Worm (Caenorhabditis elegans) whole organism, young adult: Measurements from ENCODE around the gene CD4.8.

Experiments used
- B0035.1 ChIP-seq: sonication (generic microtip); optimal IDR thresholded peaks from 2 replicates; lab custom pipeline; 2016; ENCODE audit warnings: missing genetic modification characterization, mild to moderate bottlenecking, missing compliant biosample characterization, missing genotype, missing genetic modification reagents
- B0336.3 ChIP-seq: fragments of 200-800 bp; sonication (Bioruptor generic); IDR thresholded peaks from 2 replicates; pipeline ENCODE4 v1.3.6; 2022; ENCODE audit warnings: missing genetic modification characterization, missing compliant biosample characterization
- K11D2.4 ChIP-seq: fragments of 200-800 bp; sonication (Bioruptor generic); IDR thresholded peaks from 2 replicates; pipeline ENCODE4 v1.3.6; 2022; ENCODE audit warnings: missing genetic modification reagents, missing genetic modification characterization, missing compliant biosample characterization
- T26A5.8 ChIP-seq: sonication (generic microtip); optimal IDR thresholded peaks from 2 replicates; lab custom pipeline; 2016; ENCODE audit warnings: missing genetic modification characterization, missing compliant biosample characterization
- Y53F4B.3 ChIP-seq: fragments of 200-800 bp; sonication (Bioruptor generic); IDR thresholded peaks from 2 replicates; pipeline ENCODE4 v1.3.6; 2022; ENCODE audit warnings: missing genetic modification reagents, missing genetic modification characterization, missing compliant biosample characterization
- Y56A3A.18 ChIP-seq: fragments of 200-800 bp; sonication (Bioruptor generic); IDR thresholded peaks from 2 replicates; pipeline ENCODE4 v1.3.6; 2022; ENCODE audit warnings: missing genetic modification reagents, missing genetic modification characterization, missing compliant biosample characterization
- Y67H2A.10 ChIP-seq: fragments of 200-800 bp; sonication (Bioruptor generic); conservative IDR thresholded peaks from 2 replicates; pipeline ENCODE4 v1.3.6; 2022; ENCODE audit warnings: missing genetic modification reagents, missing genetic modification characterization, missing compliant biosample characterization
- ZK185.1 ChIP-seq: sonication (generic microtip); optimal IDR thresholded peaks from 2 replicates; lab custom pipeline; 2016; ENCODE audit warnings: mild to moderate bottlenecking, missing genetic modification characterization, missing compliant biosample characterization; ENCODE audit not compliant: poor library complexity, severe bottlenecking
- akir-1 ChIP-seq: fragments of 200-800 bp; sonication (Bioruptor generic); optimal IDR thresholded peaks from 2 replicates; lab custom pipeline; 2018; ENCODE audit warnings: mild to moderate bottlenecking, missing genetic modification characterization, moderate library complexity, missing compliant biosample characterization
- atf-7 ChIP-seq: sonication (generic microtip); optimal IDR thresholded peaks from 2 replicates; lab custom pipeline; 2017; ENCODE audit warnings: mild to moderate bottlenecking, missing genetic modification characterization, missing compliant biosample characterization
- attf-5 ChIP-seq: fragments of 200-800 bp; sonication (Bioruptor generic); optimal IDR thresholded peaks from 2 replicates; lab custom pipeline; 2018; ENCODE audit warnings: mild to moderate bottlenecking, missing genetic modification characterization, missing compliant biosample characterization
- attf-6 ChIP-seq: fragments of 200-800 bp; sonication (Bioruptor generic); IDR thresholded peaks from 2 replicates; pipeline ENCODE4 v1.3.6; 2022; ENCODE audit warnings: missing genetic modification reagents, missing genetic modification characterization, missing compliant biosample characterization
- ccch-3 ChIP-seq: fragments of 200-800 bp; sonication (Bioruptor generic); optimal IDR thresholded peaks from 2 replicates; lab custom pipeline; 2018; ENCODE audit warnings: mild to moderate bottlenecking, missing genetic modification characterization, missing compliant biosample characterization
- cebp-1 ChIP-seq, 2 experiments: fragments of 200-800 bp in 1 of 2; sonication (Bioruptor generic) in 1 of 2; sonication (generic microtip) in 1 of 2; IDR thresholded peaks in 1 of 2; optimal IDR thresholded peaks in 1 of 2; 2 replicates each; pipeline versions ENCODE4 v1.3.6 to Lab custom; 2017 to 2022; ENCODE audit warnings: missing compliant biosample characterization in 2 of 2, missing genetic modification characterization in 2 of 2, mild to moderate bottlenecking in 1 of 2, missing genetic modification reagents in 1 of 2, moderate library complexity in 1 of 2
- ceh-100 ChIP-seq: fragments of 200-800 bp; sonication (Bioruptor generic); IDR thresholded peaks from 2 replicates; pipeline ENCODE4 v1.3.6; 2022; ENCODE audit warnings: missing genetic modification reagents, missing genetic modification characterization, missing compliant biosample characterization
- ceh-40 ChIP-seq: fragments of 200-800 bp; sonication (Bioruptor generic); IDR thresholded peaks from 2 replicates; pipeline ENCODE4 v1.3.6; 2022; ENCODE audit warnings: missing genetic modification characterization, missing compliant biosample characterization
- ceh-79 ChIP-seq: sonication (generic microtip); optimal IDR thresholded peaks from 2 replicates; lab custom pipeline; 2017; ENCODE audit warnings: mild to moderate bottlenecking, missing genetic modification characterization, missing compliant biosample characterization
- chd-7 ChIP-seq: sonication (generic microtip); optimal IDR thresholded peaks from 2 replicates; lab custom pipeline; 2016; ENCODE audit warnings: mild to moderate bottlenecking, missing genetic modification characterization, moderate library complexity, missing compliant biosample characterization
- egl-18 ChIP-seq: fragments of 200-800 bp; sonication (Bioruptor generic); IDR thresholded peaks from 2 replicates; pipeline ENCODE4 v1.3.6; 2022; ENCODE audit warnings: missing genetic modification reagents, missing genetic modification characterization, missing compliant biosample characterization
- egl-44 ChIP-seq: fragments of 200-800 bp; sonication (Bioruptor generic); IDR thresholded peaks from 2 replicates; pipeline ENCODE4 v1.3.6; 2022; ENCODE audit warnings: missing genetic modification reagents, missing genetic modification characterization, missing compliant biosample characterization
- ekl-4 ChIP-seq: fragments of 200-800 bp; sonication (Bioruptor generic); IDR thresholded peaks from 2 replicates; pipeline ENCODE4 v1.3.6; 2022; ENCODE audit warnings: missing genetic modification reagents, missing genetic modification characterization, missing compliant biosample characterization
- ets-4 ChIP-seq: fragments of 200-800 bp; sonication (Bioruptor generic); optimal IDR thresholded peaks from 2 replicates; lab custom pipeline; 2018; ENCODE audit warnings: mild to moderate bottlenecking, missing genetic modification characterization, missing compliant biosample characterization
- gei-17 ChIP-seq: fragments of 200-800 bp; sonication (Bioruptor generic); optimal IDR thresholded peaks from 2 replicates; lab custom pipeline; 2018; ENCODE audit warnings: mild to moderate bottlenecking, missing genetic modification characterization, missing compliant biosample characterization
- him-1 ChIP-seq: sonication (generic microtip); optimal IDR thresholded peaks from 2 replicates; lab custom pipeline; 2016; ENCODE audit warnings: missing genotype, missing genetic modification reagents, missing genetic modification characterization, missing compliant biosample characterization
- hsf-1 ChIP-seq: fragments of 200-800 bp; sonication (Bioruptor generic); IDR thresholded peaks from 2 replicates; pipeline ENCODE4 v1.3.6; 2022; ENCODE audit warnings: missing genetic modification reagents, missing genetic modification characterization, missing compliant biosample characterization
- lag-1 ChIP-seq: fragments of 200-800 bp; sonication (Bioruptor generic); IDR thresholded peaks from 2 replicates; pipeline ENCODE4 v1.3.6; 2022; ENCODE audit warnings: missing genetic modification reagents, missing genetic modification characterization, missing compliant biosample characterization
- let-607 ChIP-seq, 2 experiments: fragments of 200-800 bp in 1 of 2; sonication (Bioruptor generic) in 1 of 2; sonication (generic microtip) in 1 of 2; optimal IDR thresholded peaks; 2 replicates each; lab custom pipeline; 2016 to 2018; ENCODE audit warnings: mild to moderate bottlenecking in 2 of 2, missing compliant biosample characterization in 2 of 2, missing genetic modification characterization in 2 of 2, moderate library complexity in 2 of 2, missing genotype in 1 of 2
- lin-26 ChIP-seq: fragments of 200-800 bp; sonication (Bioruptor generic); IDR thresholded peaks from 2 replicates; pipeline ENCODE4 v1.3.6; 2022; ENCODE audit warnings: missing genetic modification reagents, missing genetic modification characterization, missing compliant biosample characterization
- lin-35 ChIP-seq, 3 experiments: fragments of 150-350 bp in 2 of 3; sonication (generic microtip) in 1 of 3; optimal IDR thresholded peaks; 2 replicates each; lab custom pipeline; 2014 to 2018; ENCODE audit warnings: missing biosample characterization in 3 of 3, missing genetic modification characterization in 3 of 3, missing genetic modification reagents in 3 of 3
- lsy-27 ChIP-seq: sonication (generic microtip); optimal IDR thresholded peaks from 2 replicates; lab custom pipeline; 2017; ENCODE audit warnings: missing genetic modification characterization, mild to moderate bottlenecking, missing compliant biosample characterization, antibody characterized with exemption, missing genotype, borderline replicate concordance; ENCODE audit not compliant: insufficient read depth
- madf-8 ChIP-seq: fragments of 200-800 bp; sonication (Bioruptor generic); conservative IDR thresholded peaks from 2 replicates; pipeline ENCODE4 v1.3.6; 2022; ENCODE audit warnings: missing genetic modification reagents, missing genetic modification characterization, missing compliant biosample characterization
- mcd-1 ChIP-seq: fragments of 200-800 bp; sonication (Bioruptor generic); IDR thresholded peaks from 2 replicates; pipeline ENCODE4 v1.3.6; 2022; ENCODE audit warnings: missing genetic modification reagents, missing genetic modification characterization, missing compliant biosample characterization
- mxl-1 ChIP-seq: sonication (generic microtip); optimal IDR thresholded peaks from 2 replicates; lab custom pipeline; 2016; ENCODE audit warnings: missing genetic modification characterization, missing compliant biosample characterization
- nfya-1 ChIP-seq: sonication (generic microtip); optimal IDR thresholded peaks from 2 replicates; lab custom pipeline; 2017; ENCODE audit warnings: antibody characterized with exemption, missing compliant biosample characterization, missing genetic modification characterization, borderline replicate concordance; ENCODE audit not compliant: insufficient read depth
- nfya-2 ChIP-seq: fragments of 200-800 bp; sonication (Bioruptor generic); IDR thresholded peaks from 2 replicates; pipeline ENCODE4 v1.3.6; 2022; ENCODE audit warnings: missing genetic modification reagents, missing genetic modification characterization, missing compliant biosample characterization
- nfyb-1 ChIP-seq: fragments of 200-800 bp; sonication (Bioruptor generic); IDR thresholded peaks from 2 replicates; pipeline ENCODE4 v1.3.6; 2022; ENCODE audit warnings: missing genetic modification reagents, missing genetic modification characterization, missing compliant biosample characterization
- nhr-27 ChIP-seq: fragments of 200-800 bp; sonication (Bioruptor generic); optimal IDR thresholded peaks from 2 replicates; lab custom pipeline; 2018; ENCODE audit warnings: mild to moderate bottlenecking, missing genetic modification characterization, moderate library complexity, missing compliant biosample characterization
- pha-4 ChIP-seq: fragments of 150-350 bp; sonication (generic microtip); optimal IDR thresholded peaks from 2 replicates; lab custom pipeline; 2014; ENCODE audit warnings: missing biosample characterization, missing genetic modification reagents, missing genetic modification characterization
- sdz-38 ChIP-seq: sonication (generic microtip); optimal IDR thresholded peaks from 2 replicates; lab custom pipeline; 2016; ENCODE audit warnings: missing genotype, missing genetic modification characterization, missing compliant biosample characterization
- snpc-4 ChIP-seq, 5 experiments: fragments of 150-350 bp in 1 of 5; sonication (generic microtip) in 4 of 5; optimal IDR thresholded peaks; 2 replicates each; lab custom pipeline; 2014 to 2018; ENCODE audit warnings: missing genetic modification characterization in 5 of 5, missing biosample characterization in 3 of 5, antibody characterized with exemption in 2 of 5, mild to moderate bottlenecking in 2 of 5, missing compliant biosample characterization in 2 of 5, missing genotype in 2 of 5, moderate library complexity in 2 of 5, missing genetic modification reagents in 1 of 5
- sptf-2 ChIP-seq: fragments of 200-800 bp; sonication (Bioruptor generic); optimal IDR thresholded peaks from 2 replicates; lab custom pipeline; 2018; ENCODE audit warnings: mild to moderate bottlenecking, missing genetic modification characterization, missing compliant biosample characterization
- tbp1 ChIP-seq: fragments of 200-800 bp; sonication (Bioruptor generic); optimal IDR thresholded peaks from 2 replicates; lab custom pipeline; 2018; ENCODE audit warnings: mild to moderate bottlenecking, missing genetic modification characterization, missing compliant biosample characterization
- unc-62 ChIP-seq: fragments of 150-350 bp; optimal IDR thresholded peaks from 2 replicates; lab custom pipeline; 2014; ENCODE audit warnings: missing biosample characterization, missing genetic modification reagents, missing genetic modification characterization
- zfh-2 ChIP-seq: fragments of 200-800 bp; sonication (Bioruptor generic); conservative IDR thresholded peaks from 2 replicates; pipeline ENCODE4 v1.3.6; 2022; ENCODE audit warnings: missing genetic modification reagents, missing genetic modification characterization, missing compliant biosample characterization
- zim-3 ChIP-seq: sonication (generic microtip); optimal IDR thresholded peaks from 2 replicates; lab custom pipeline; 2017; ENCODE audit warnings: mild to moderate bottlenecking, missing genetic modification characterization, moderate library complexity, missing compliant biosample characterization
- ztf-26 ChIP-seq: sonication (generic microtip); optimal IDR thresholded peaks from 2 replicates; lab custom pipeline; 2017; ENCODE audit warnings: missing genetic modification characterization, missing compliant biosample characterization
- ztf-6 ChIP-seq: fragments of 200-800 bp; sonication (Bioruptor generic); IDR thresholded peaks from 2 replicates; pipeline ENCODE4 v1.3.6; 2022; ENCODE audit warnings: missing genetic modification reagents, missing genetic modification characterization, missing compliant biosample characterization

Gene CD4.8

ce11 chrV:5591887-5592286 is 9.3 kb downstream of the CD4.8 start (continued):
- TF ChIP-seq snpc-4 (GFP tag; optimal IDR thresholded peaks at IDR 0.05; lab: Kevin White, UChicago) (no peak), snpc-4 (tag; optimal IDR thresholded peaks at IDR 0.05; lab: Kevin White, UChicago) (peak in 2 of 4 experiments; percentile 13 to 34), ets-4 (GFP tag; lab: Kevin White, UChicago) (no peak), egl-18 (GFP tag; lab: Robert Waterston, UW) (no peak), B0035.1 (tag; lab: Kevin White, UChicago) (no peak), zim-3 (no peak), tbp1 (GFP tag; lab: Kevin White, UChicago) (peak; percentile 88), let-607 (tag; optimal IDR thresholded peaks at IDR 0.05; lab: Kevin White, UChicago) (peak in 1 of 2 experiments; percentile 24), akir-1 (no peak), mcd-1 (GFP tag; lab: Robert Waterston, UW) (no peak), gei-17 (GFP tag; lab: Kevin White, UChicago) (no peak), Y67H2A.10 (GFP tag; lab: Robert Waterston, UW) (0 out of 2 replicates have a peak, but pooled peaks have one; percentile 9), lag-1 (GFP tag; lab: Robert Waterston, UW) (no peak), unc-62 (GFP tag; lab: Kevin White, UChicago) (no peak), egl-44 (no peak), ceh-79 (tag; lab: Kevin White, UChicago) (peak; percentile 16), lsy-27 (tag; lab: Kevin White, UChicago) (no peak), T26A5.8 (peak; percentile 42), nhr-27 (tag; lab: Kevin White, UChicago) (no peak), ceh-100 (GFP tag; lab: Robert Waterston, UW) (peak; percentile 50; the same call in 1 of the 2 replicates), cebp-1 (GFP tag; IDR thresholded peaks at IDR 0.05; lab: Robert Waterston, UW) (no peak), cebp-1 (tag; optimal IDR thresholded peaks at IDR 0.05; lab: Kevin White, UChicago) (no peak), B0336.3 (GFP tag; lab: Robert Waterston, UW) (peak; percentile 95), ztf-6 (GFP tag; lab: Robert Waterston, UW) (no peak), nfya-1 (no peak), attf-5 (GFP tag; lab: Kevin White, UChicago) (peak; percentile 46), attf-6 (peak; percentile 76; the same call in 1 of the 2 replicates), hsf-1 (GFP tag; lab: Robert Waterston, UW) (peak; percentile 61; the same call in 1 of the 2 replicates), ekl-4 (GFP tag; lab: Robert Waterston, UW) (no peak), mxl-1 (tag; lab: Kevin White, UChicago) (peak; percentile 75), ZK185.1 (tag; lab: Kevin White, UChicago) (no peak), pha-4 (no peak), sptf-2 (GFP tag; lab: Kevin White, UChicago) (no peak), him-1 (tag; lab: Kevin White, UChicago) (peak; percentile 52), chd-7 (tag; lab: Kevin White, UChicago) (peak; percentile 61), K11D2.4 (no peak), sdz-38 (tag; lab: Kevin White, UChicago) (no peak), ceh-40 (GFP tag; lab: Robert Waterston, UW) (0 out of 2 replicates have a peak, but pooled peaks have one; percentile 75), ztf-26 (tag; lab: Kevin White, UChicago) (no peak), Y53F4B.3 (GFP tag; lab: Robert Waterston, UW) (peak; percentile 68; the same call in 1 of the 2 replicates), atf-7 (tag; lab: Kevin White, UChicago) (peak; percentile 72), zfh-2 (GFP tag; lab: Robert Waterston, UW) (no peak), lin-35 (GFP tag; optimal IDR thresholded peaks at IDR 0.05; lab: Kevin White, UChicago) (no peak), nfyb-1 (GFP tag; lab: Robert Waterston, UW) (peak; percentile 48; the same call in 1 of the 2 replicates), Y56A3A.18 (no peak), ccch-3 (GFP tag; lab: Kevin White, UChicago) (no peak), lin-26 (GFP tag; lab: Robert Waterston, UW) (peak; percentile 97), madf-8 (GFP tag; lab: Robert Waterston, UW) (no peak), nfya-2 (no peak)
